Worm (Caenorhabditis elegans) whole organism, late embryonic: Measurements from ENCODE around the gene glc-3.

ENCODE experiments used
- C08G9.2 ChIP-seq: sonication (generic microtip); optimal IDR thresholded peaks from 2 replicates; lab custom pipeline; 2016; ENCODE audit warnings: mild to moderate bottlenecking, missing genetic modification characterization, moderate library complexity, missing compliant biosample characterization
- ceh-2 ChIP-seq: sonication (generic microtip); optimal IDR thresholded peaks from 2 replicates; lab custom pipeline; 2016; ENCODE audit warnings: missing genotype, missing genetic modification characterization, missing compliant biosample characterization
- ceh-45 ChIP-seq: fragments of 200-800 bp; sonication (Bioruptor generic); IDR thresholded peaks from 2 replicates; pipeline ENCODE4 v1.3.6; 2022; ENCODE audit warnings: missing genetic modification reagents, missing genetic modification characterization, missing compliant biosample characterization
- unc-55 ChIP-seq: sonication (generic microtip); optimal IDR thresholded peaks from 2 replicates; lab custom pipeline; 2017; ENCODE audit warnings: missing biosample characterization, missing genetic modification reagents, missing genetic modification characterization

DNA sequence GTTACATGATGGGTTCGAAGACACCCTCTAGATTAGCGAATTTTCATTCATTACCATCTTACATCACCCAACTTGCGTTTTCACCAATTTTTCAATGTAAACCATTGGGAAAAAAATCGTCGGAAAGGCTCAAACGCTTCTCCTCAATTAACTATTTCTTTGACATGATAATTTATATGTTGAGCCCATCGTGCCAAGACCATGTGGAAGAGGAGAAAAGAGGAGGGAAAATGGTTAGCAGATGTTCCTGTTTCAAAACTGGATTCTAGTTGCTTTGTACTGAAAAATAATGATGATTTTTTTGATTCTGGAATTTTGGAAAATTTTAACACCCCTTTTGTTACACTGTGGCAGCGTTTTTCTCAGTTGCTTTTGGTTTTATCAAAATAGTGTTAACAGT lies 9.5 kb downstream of the glc-3 start:
- TF ChIP-seq ceh-45 (GFP tag; lab: Robert Waterston, UW) (no peak), unc-55 (GFP tag; lab: Kevin White, UChicago) (no peak), C08G9.2 (tag; lab: Kevin White, UChicago) (no peak), ceh-2 (tag; lab: Kevin White, UChicago) (no peak)
